Fruit fly (Drosophila melanogaster) whole organism, embryonic: Measurements from ENCODE around the gene CG32026.

Experiments
- ATbp ChIP-seq: fragments of 200-800 bp; sonication (Bioruptor generic); optimal IDR thresholded peaks from 2 replicates; lab custom pipeline; 2017; ENCODE audit warnings: missing biosample characterization, mild to moderate bottlenecking, missing genetic modification characterization, missing genetic modification reagents
- Adf1 ChIP-seq: fragments of 200-800 bp; sonication (Bioruptor generic); IDR thresholded peaks from 2 replicates; pipeline ENCODE4 v1.3.6; 2022; ENCODE audit warnings: missing biosample characterization, missing genetic modification characterization
- Asciz ChIP-seq: fragments of 200-800 bp; sonication (Bioruptor generic); optimal IDR thresholded peaks from 2 replicates; lab custom pipeline; 2017; ENCODE audit warnings: missing biosample characterization, mild to moderate bottlenecking, missing genetic modification characterization, missing genetic modification reagents
- Bdp1 ChIP-seq: fragments of 200-800 bp; sonication (Bioruptor generic); optimal IDR thresholded peaks from 3 replicates; lab custom pipeline; 2016; ENCODE audit warnings: missing biosample characterization, missing genetic modification characterization
- CG13287 ChIP-seq: fragments of 200-800 bp; sonication (Bioruptor generic); IDR thresholded peaks from 2 replicates; pipeline ENCODE4 v1.3.6; 2022; ENCODE audit warnings: missing biosample characterization, missing genetic modification characterization; ENCODE audit not compliant: partially characterized antibody
- CG15011 ChIP-seq: fragments of 200-800 bp; sonication (Bioruptor generic); optimal IDR thresholded peaks from 3 replicates; lab custom pipeline; 2018; ENCODE audit warnings: missing biosample characterization, mild to moderate bottlenecking, missing genetic modification characterization
- CG15269 ChIP-seq: fragments of 200-800 bp; sonication (Bioruptor generic); optimal IDR thresholded peaks from 2 replicates; lab custom pipeline; 2018; ENCODE audit warnings: missing biosample characterization, mild to moderate bottlenecking, missing genetic modification characterization, moderate library complexity
- CG1602 ChIP-seq: fragments of 200-800 bp; sonication (Bioruptor generic); optimal IDR thresholded peaks from 3 replicates; lab custom pipeline; 2016; ENCODE audit warnings: missing biosample characterization, missing genetic modification characterization
- CG17361 ChIP-seq: fragments of 200-800 bp; sonication (Bioruptor generic); IDR thresholded peaks from 3 replicates; pipeline ENCODE4 v1.3.6; 2022; ENCODE audit warnings: missing biosample characterization, missing genetic modification characterization
- CG18011 ChIP-seq: fragments of 200-800 bp; sonication (Bioruptor generic); optimal IDR thresholded peaks from 2 replicates; lab custom pipeline; 2017; ENCODE audit warnings: missing biosample characterization, missing genetic modification characterization, mild to moderate bottlenecking, moderate library complexity, missing genotype
- CG2678 ChIP-seq: fragments of 200-800 bp; sonication (Bioruptor generic); optimal IDR thresholded peaks from 3 replicates; lab custom pipeline; 2019; ENCODE audit warnings: missing biosample characterization, mild to moderate bottlenecking, missing genetic modification characterization, moderate library complexity
- CG31224 ChIP-seq: fragments of 200-800 bp; sonication (Bioruptor generic); IDR thresholded peaks from 2 replicates; pipeline ENCODE4 v1.3.6; 2022; ENCODE audit warnings: missing biosample characterization, missing genetic modification characterization
- CG3163 ChIP-seq: fragments of 200-800 bp; sonication (Bioruptor generic); optimal IDR thresholded peaks from 3 replicates; lab custom pipeline; 2016; ENCODE audit warnings: missing biosample characterization, missing genetic modification characterization
- CG34376 ChIP-seq: fragments of 200-800 bp; sonication (Bioruptor generic); optimal IDR thresholded peaks from 2 replicates; lab custom pipeline; 2018; ENCODE audit warnings: missing biosample characterization, mild to moderate bottlenecking, missing genetic modification characterization
- CG4328 ChIP-seq: fragments of 200-800 bp; sonication (Bioruptor generic); optimal IDR thresholded peaks from 3 replicates; lab custom pipeline; 2017; ENCODE audit warnings: missing biosample characterization, missing genetic modification reagents, missing genetic modification characterization
- CG7556 ChIP-seq: fragments of 200-800 bp; sonication (Bioruptor generic); optimal IDR thresholded peaks from 2 replicates; lab custom pipeline; 2017; ENCODE audit warnings: missing biosample characterization, mild to moderate bottlenecking, missing genetic modification characterization
- CG8281 ChIP-seq: fragments of 200-800 bp; sonication (Bioruptor generic); optimal IDR thresholded peaks from 2 replicates; lab custom pipeline; 2018; ENCODE audit warnings: missing biosample characterization, mild to moderate bottlenecking, missing genetic modification characterization, moderate library complexity
- CG9797 ChIP-seq: fragments of 200-800 bp; sonication (Bioruptor generic); optimal IDR thresholded peaks from 3 replicates; lab custom pipeline; 2018; ENCODE audit warnings: missing biosample characterization, mild to moderate bottlenecking, missing genetic modification characterization
- D ChIP-seq, 2 experiments: fragments of 200-800 bp in 1 of 2; fragments of >200 bp in 1 of 2; sonication (Bioruptor generic) in 1 of 2; optimal IDR thresholded peaks; 2 replicates in 1 of 2; 3 replicates in 1 of 2; lab custom pipeline; 2017; ENCODE audit warnings: mild to moderate bottlenecking in 1 of 2, missing biosample characterization in 1 of 2, missing genetic modification characterization in 1 of 2, missing genetic modification reagents in 1 of 2
- Dip3 ChIP-seq: fragments of 200-800 bp; sonication (Bioruptor generic); optimal IDR thresholded peaks from 3 replicates; lab custom pipeline; 2016; ENCODE audit warnings: missing biosample characterization, missing genetic modification characterization
- Hr78 ChIP-seq, 2 experiments: fragments of 200-800 bp in 1 of 2; fragments of >200 bp in 1 of 2; sonication (Bioruptor generic) in 1 of 2; optimal IDR thresholded peaks; 2 replicates each; lab custom pipeline; 2017 to 2019; ENCODE audit warnings: missing biosample characterization in 2 of 2, missing genetic modification characterization in 2 of 2, mild to moderate bottlenecking in 1 of 2, moderate library complexity in 1 of 2
- Hsf ChIP-seq: fragments of 200-800 bp; sonication (Bioruptor generic); optimal IDR thresholded peaks from 3 replicates; lab custom pipeline; 2016; ENCODE audit warnings: missing biosample characterization, missing genetic modification characterization
- NC2α ChIP-seq: fragments of 200-800 bp; sonication (Bioruptor generic); optimal IDR thresholded peaks from 2 replicates; lab custom pipeline; 2016; ENCODE audit warnings: missing biosample characterization, missing genetic modification characterization
- Nf-YA ChIP-seq: fragments of 200-800 bp; sonication (Bioruptor generic); IDR thresholded peaks from 2 replicates; pipeline ENCODE4 v1.3.6; 2022; ENCODE audit warnings: missing biosample characterization, missing genetic modification characterization
- Pdp1 ChIP-seq, 2 experiments: fragments of 200-800 bp; sonication (Bioruptor generic); optimal IDR thresholded peaks; 3 replicates each; lab custom pipeline; 2016; ENCODE audit warnings: missing biosample characterization in 2 of 2, missing genetic modification characterization in 2 of 2, mild to moderate bottlenecking in 1 of 2, moderate library complexity in 1 of 2
- Rx ChIP-seq: fragments of 200-800 bp; sonication (Bioruptor generic); IDR thresholded peaks from 2 replicates; pipeline ENCODE4 v1.3.6; 2022; ENCODE audit warnings: missing biosample characterization, missing genetic modification characterization
- Sry-β ChIP-seq: fragments of 200-800 bp; sonication (Bioruptor generic); optimal IDR thresholded peaks from 2 replicates; lab custom pipeline; 2018; ENCODE audit warnings: missing biosample characterization, mild to moderate bottlenecking, missing genetic modification characterization, moderate library complexity
- ara ChIP-seq: fragments of 200-800 bp; sonication (Bioruptor generic); IDR thresholded peaks from 2 replicates; pipeline ENCODE4 v1.3.6; 2022; ENCODE audit warnings: missing biosample characterization, missing genetic modification characterization
- az2 ChIP-seq: fragments of 200-800 bp; sonication (Bioruptor generic); optimal IDR thresholded peaks from 3 replicates; lab custom pipeline; 2016; ENCODE audit warnings: missing biosample characterization, missing genetic modification characterization
- cato ChIP-seq: fragments of 200-800 bp; sonication (Bioruptor generic); optimal IDR thresholded peaks from 2 replicates; lab custom pipeline; 2016; ENCODE audit warnings: missing biosample characterization, missing genetic modification characterization, borderline replicate concordance
- caup ChIP-seq: fragments of 200-800 bp; sonication (Bioruptor generic); optimal IDR thresholded peaks from 3 replicates; lab custom pipeline; 2017; ENCODE audit warnings: missing biosample characterization, mild to moderate bottlenecking, missing genetic modification characterization, moderate library complexity; ENCODE audit not compliant: severe bottlenecking
- chm ChIP-seq: fragments of 200-800 bp; sonication (Bioruptor generic); IDR thresholded peaks from 2 replicates; pipeline ENCODE4 v1.3.6; 2022; ENCODE audit warnings: missing biosample characterization, missing genetic modification characterization
- ci ChIP-seq: fragments of 200-800 bp; sonication (Bioruptor generic); IDR thresholded peaks from 3 replicates; pipeline ENCODE4 v1.3.6; 2022; ENCODE audit warnings: missing biosample characterization, missing genetic modification characterization
- crol ChIP-seq: fragments of 200-800 bp; sonication (Bioruptor generic); IDR thresholded peaks from 2 replicates; pipeline ENCODE4 v1.3.6; 2022; ENCODE audit warnings: missing biosample characterization, missing genetic modification characterization
- disco-r ChIP-seq: fragments of 200-800 bp; sonication (Bioruptor generic); optimal IDR thresholded peaks from 2 replicates; lab custom pipeline; 2016; ENCODE audit warnings: missing biosample characterization, missing genetic modification characterization
- dysf ChIP-seq: fragments of 200-800 bp; sonication (Bioruptor generic); IDR thresholded peaks from 3 replicates; pipeline ENCODE4 v1.3.6; 2022; ENCODE audit warnings: missing biosample characterization, missing genetic modification characterization
- eve ChIP-seq, 2 experiments: fragments of >200 bp; optimal IDR thresholded peaks; 2 replicates each; lab custom pipeline; 2017; ENCODE audit warnings: missing biosample characterization in 2 of 2, missing genetic modification characterization in 2 of 2
- exex ChIP-seq: fragments of 200-800 bp; sonication (Bioruptor generic); optimal IDR thresholded peaks from 4 replicates; lab custom pipeline; 2018; ENCODE audit warnings: missing biosample characterization, mild to moderate bottlenecking, missing genetic modification characterization, moderate library complexity
- kni ChIP-seq: fragments of 200-800 bp; sonication (Bioruptor generic); optimal IDR thresholded peaks from 3 replicates; lab custom pipeline; 2017; ENCODE audit warnings: mild to moderate bottlenecking, missing biosample characterization, missing genetic modification reagents, missing genetic modification characterization
- nau ChIP-seq: fragments of 200-800 bp; sonication (Bioruptor generic); optimal IDR thresholded peaks from 3 replicates; lab custom pipeline; 2017; ENCODE audit warnings: missing biosample characterization, mild to moderate bottlenecking, missing genetic modification characterization, missing genetic modification reagents
- nerfin-1 ChIP-seq: fragments of 200-800 bp; sonication (Bioruptor generic); optimal IDR thresholded peaks from 3 replicates; lab custom pipeline; 2019; ENCODE audit warnings: missing biosample characterization, mild to moderate bottlenecking, missing genetic modification characterization, moderate library complexity
- odd ChIP-seq: fragments of 200-800 bp; sonication (Bioruptor generic); optimal IDR thresholded peaks from 2 replicates; lab custom pipeline; 2017; ENCODE audit warnings: missing biosample characterization, mild to moderate bottlenecking, missing genetic modification characterization
- p53 ChIP-seq: fragments of 200-800 bp; sonication (Bioruptor generic); optimal IDR thresholded peaks from 2 replicates; lab custom pipeline; 2016; ENCODE audit warnings: missing biosample characterization, missing genetic modification characterization
- salm ChIP-seq: fragments of 200-800 bp; sonication (Bioruptor generic); optimal IDR thresholded peaks from 2 replicates; lab custom pipeline; 2018; ENCODE audit warnings: missing biosample characterization, mild to moderate bottlenecking, missing genetic modification characterization
- sens ChIP-seq: fragments of 200-800 bp; sonication (Bioruptor generic); peaks from one replicate; lab custom pipeline; 2016; ENCODE audit warnings: missing biosample characterization, missing genetic modification characterization
- unpg ChIP-seq: fragments of 200-800 bp; sonication (Bioruptor generic); optimal IDR thresholded peaks from 3 replicates; lab custom pipeline; 2018; ENCODE audit warnings: missing biosample characterization, mild to moderate bottlenecking, missing genetic modification characterization, moderate library complexity
- vnd ChIP-seq: fragments of 200-800 bp; sonication (Bioruptor generic); IDR thresholded peaks from 3 replicates; pipeline ENCODE4 v1.3.6; 2022; ENCODE audit warnings: missing biosample characterization, missing genetic modification characterization; ENCODE audit not compliant: partially characterized antibody
- wek ChIP-seq: fragments of 200-800 bp; sonication (Bioruptor generic); optimal IDR thresholded peaks from 3 replicates; lab custom pipeline; 2018; ENCODE audit warnings: missing biosample characterization, mild to moderate bottlenecking, missing genetic modification characterization, moderate library complexity
- yki ChIP-seq: fragments of >200 bp; optimal IDR thresholded peaks from 3 replicates; lab custom pipeline; 2018
- zen ChIP-seq: fragments of 200-800 bp; sonication (Bioruptor generic); optimal IDR thresholded peaks from 3 replicates; lab custom pipeline; 2018; ENCODE audit warnings: missing biosample characterization, mild to moderate bottlenecking, missing genetic modification characterization, moderate library complexity

Gene CG32026

DNA sequence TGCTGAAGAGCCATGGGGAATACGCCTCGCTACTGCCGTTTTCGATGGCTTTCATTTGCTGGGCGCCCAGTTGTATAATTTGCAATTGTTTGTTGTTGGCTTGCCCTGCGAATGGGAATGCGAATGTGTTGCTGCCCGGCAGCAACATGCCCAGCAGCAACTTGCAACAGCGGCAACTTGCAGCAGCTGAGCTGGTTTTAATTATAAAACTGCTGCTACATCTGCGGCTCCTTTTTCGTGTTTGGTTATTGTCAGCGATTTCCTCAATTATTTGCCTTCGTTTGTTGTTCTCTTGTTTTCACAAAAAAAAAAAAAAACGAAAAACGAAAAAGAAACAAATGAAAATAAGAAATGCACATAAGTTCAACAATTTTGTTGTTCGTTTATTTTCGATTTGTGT is 34.8 kb downstream of the CG32026 start:
- peak; percentile 70 for TF ChIP-seq sens
- TF ChIP-seq nau (GFP tag; lab: Kevin White, UChicago), result no peak
- TF ChIP-seq, all 482 proteins: peak for 1

- TF ChIP-seq Hr78 (GFP tag; optimal IDR thresholded peaks at IDR 0.05; lab: Kevin White, UChicago) (peak in 1 of 2 experiments; percentile 98), wek (GFP tag; lab: Kevin White, UChicago) (no peak), kni (peak; percentile 44), chm (no peak), crol (peak; percentile 81), Bdp1 (GFP tag; lab: Kevin White, UChicago) (no peak), caup (peak; percentile 42), salm (peak; percentile 31), CG2678 (peak; percentile 6), CG8281 (peak; percentile 24), CG13287 (GFP tag; lab: Robert Waterston, UW) (no peak), ci (GFP tag; lab: Robert Waterston, UW) (peak; percentile 49; the same call in 1 of the 3 replicates), eve (GFP tag; optimal IDR thresholded peaks at IDR 0.05; lab: Kevin White, UChicago) (no peak), disco-r (no peak), NC2α (GFP tag; lab: Kevin White, UChicago) (no peak), CG15269 (tag; lab: Kevin White, UChicago) (no peak), zen (no peak), CG7556 (GFP tag; lab: Kevin White, UChicago) (no peak), CG18011 (GFP tag; lab: Kevin White, UChicago) (no peak), odd (GFP tag; lab: Kevin White, UChicago) (peak; percentile 19), Asciz (GFP tag; lab: Kevin White, UChicago) (peak; percentile 4), CG31224 (GFP tag; lab: Robert Waterston, UW) (no peak), Rx (GFP tag; lab: Robert Waterston, UW) (no peak), CG9797 (GFP tag; lab: Kevin White, UChicago) (no peak), yki (no peak), Hsf (GFP tag; lab: Kevin White, UChicago) (no peak), Pdp1 (GFP tag; optimal IDR thresholded peaks at IDR 0.05; lab: Kevin White, UChicago) (peak in 1 of 2 experiments; percentile 18), exex (tag; lab: Kevin White, UChicago) (peak; percentile 13), ara (peak; percentile 44; the same call in 1 of the 2 replicates), cato (GFP tag; lab: Kevin White, UChicago) (no peak), Adf1 (GFP tag; lab: Robert Waterston, UW) (no peak), nerfin-1 (peak; percentile 17), ATbp (GFP tag; lab: Kevin White, UChicago) (peak; percentile 4)
Measured at dm6 chr3L:8873053-8873452, 36.8 kb downstream of the CG32026 start.

DNA sequence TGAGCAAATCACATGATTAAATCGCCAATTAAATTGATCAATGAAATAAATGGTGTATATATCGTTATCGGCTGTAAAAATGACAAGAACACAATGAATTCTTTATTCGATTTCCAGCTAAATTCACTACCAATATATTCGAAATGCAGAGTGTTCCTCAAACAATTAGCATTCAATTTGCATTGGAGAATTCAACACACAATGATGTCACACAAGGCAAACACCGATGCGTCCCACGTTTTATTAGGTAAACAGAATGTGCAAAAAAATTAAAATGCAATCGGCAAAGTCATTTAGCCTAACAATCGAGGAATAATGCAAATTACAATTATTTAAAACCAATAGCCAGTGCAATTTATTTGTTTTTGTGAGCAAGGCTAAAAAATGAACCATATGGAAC is 42.1 kb downstream of the CG32026 start:
- TF ChIP-seq vnd (GFP tag; lab: Robert Waterston, UW) (no peak), unpg (no peak), Nf-YA (GFP tag; lab: Robert Waterston, UW) (no peak), CG34376 (no peak), az2 (no peak), D (optimal IDR thresholded peaks at IDR 0.05; lab: Kevin White, UChicago) (no peak), D (GFP tag; optimal IDR thresholded peaks at IDR 0.05; lab: Kevin White, UChicago) (no peak), Dip3 (GFP tag; lab: Kevin White, UChicago) (no peak), p53 (GFP tag; lab: Kevin White, UChicago) (no peak), CG17361 (GFP tag; lab: Robert Waterston, UW) (no peak), CG15011 (GFP tag; lab: Kevin White, UChicago) (no peak), CG1602 (GFP tag; lab: Kevin White, UChicago) (no peak), Sry-β (GFP tag; lab: Kevin White, UChicago) (no peak), salm (no peak), CG3163 (GFP tag; lab: Kevin White, UChicago) (no peak), CG4328 (GFP tag; lab: Kevin White, UChicago) (no peak), dysf (GFP tag; lab: Robert Waterston, UW) (no peak)
